Fruit fly (Drosophila melanogaster) whole organism, embryonic: Measurements from ENCODE around the gene CG14868.

Experiments
- CG1233 ChIP-seq: fragments of 200-800 bp; sonication (Bioruptor generic); optimal IDR thresholded peaks from 4 replicates; lab custom pipeline; 2018; ENCODE audit warnings: missing biosample characterization, mild to moderate bottlenecking, missing genetic modification characterization
- CG12744 ChIP-seq: fragments of 200-800 bp; sonication (Bioruptor generic); optimal IDR thresholded peaks from 2 replicates; lab custom pipeline; 2016; ENCODE audit warnings: missing biosample characterization, missing genetic modification characterization
- CG13424 ChIP-seq: fragments of 200-800 bp; sonication (Bioruptor generic); optimal IDR thresholded peaks from 2 replicates; lab custom pipeline; 2019; ENCODE audit warnings: missing biosample characterization, mild to moderate bottlenecking, missing genetic modification characterization, moderate library complexity
- CG15269 ChIP-seq: fragments of 200-800 bp; sonication (Bioruptor generic); optimal IDR thresholded peaks from 2 replicates; lab custom pipeline; 2018; ENCODE audit warnings: missing biosample characterization, mild to moderate bottlenecking, missing genetic modification characterization, moderate library complexity
- CG15696 ChIP-seq: fragments of 200-800 bp; sonication (Bioruptor generic); optimal IDR thresholded peaks from 2 replicates; lab custom pipeline; 2019; ENCODE audit warnings: missing biosample characterization, mild to moderate bottlenecking, missing genetic modification characterization, moderate library complexity
- CG16779 ChIP-seq: fragments of 200-800 bp; sonication (Bioruptor generic); IDR thresholded peaks from 2 replicates; pipeline ENCODE4 v1.3.6; 2022; ENCODE audit warnings: missing biosample characterization, missing genetic modification characterization
- CG17568 ChIP-seq: fragments of 200-800 bp; sonication (Bioruptor generic); optimal IDR thresholded peaks from 2 replicates; lab custom pipeline; 2018; ENCODE audit warnings: missing biosample characterization, mild to moderate bottlenecking, missing genetic modification characterization, moderate library complexity
- CG17802 ChIP-seq: fragments of 200-800 bp; sonication (Bioruptor generic); optimal IDR thresholded peaks from 2 replicates; lab custom pipeline; 2018; ENCODE audit warnings: missing biosample characterization, mild to moderate bottlenecking, missing genetic modification characterization, moderate library complexity
- CG32772 ChIP-seq: fragments of 200-800 bp; sonication (Bioruptor generic); IDR thresholded peaks from 2 replicates; pipeline ENCODE4 v1.3.6; 2022; ENCODE audit warnings: missing biosample characterization, missing genetic modification characterization
- CG3281 ChIP-seq: fragments of 200-800 bp; sonication (Bioruptor generic); optimal IDR thresholded peaks from 3 replicates; lab custom pipeline; 2017; ENCODE audit warnings: missing biosample characterization, mild to moderate bottlenecking, missing genetic modification characterization
- CG7372 ChIP-seq: fragments of 200-800 bp; sonication (Bioruptor generic); IDR thresholded peaks from 2 replicates; pipeline ENCODE4 v1.3.6; 2022; ENCODE audit warnings: missing biosample characterization, missing genetic modification characterization
- CG8388 ChIP-seq: fragments of 200-800 bp; sonication (Bioruptor generic); optimal IDR thresholded peaks from 2 replicates; lab custom pipeline; 2019; ENCODE audit warnings: missing biosample characterization, mild to moderate bottlenecking, missing genetic modification characterization, moderate library complexity
- D ChIP-seq, 2 experiments: fragments of 200-800 bp in 1 of 2; fragments of >200 bp in 1 of 2; sonication (Bioruptor generic) in 1 of 2; optimal IDR thresholded peaks; 2 replicates in 1 of 2; 3 replicates in 1 of 2; lab custom pipeline; 2017; ENCODE audit warnings: mild to moderate bottlenecking in 1 of 2, missing biosample characterization in 1 of 2, missing genetic modification characterization in 1 of 2, missing genetic modification reagents in 1 of 2
- Dbx ChIP-seq: fragments of 200-800 bp; sonication (Bioruptor generic); IDR thresholded peaks from 3 replicates; pipeline ENCODE4 v1.3.6; 2022; ENCODE audit warnings: missing biosample characterization, missing genetic modification characterization
- Doc3 ChIP-seq: fragments of 200-800 bp; sonication (Bioruptor generic); IDR thresholded peaks from 3 replicates; pipeline ENCODE4 v1.3.6; 2022; ENCODE audit warnings: missing biosample characterization, missing genetic modification characterization; ENCODE audit not compliant: partially characterized antibody
- E2f2 ChIP-seq: fragments of 200-800 bp; sonication (Bioruptor generic); IDR thresholded peaks from 2 replicates; pipeline ENCODE4 v1.3.6; 2022; ENCODE audit warnings: missing biosample characterization, missing genetic modification characterization
- Fer2 ChIP-seq: fragments of 200-800 bp; sonication (Bioruptor generic); optimal IDR thresholded peaks from 2 replicates; lab custom pipeline; 2018; ENCODE audit warnings: missing biosample characterization, mild to moderate bottlenecking, missing genetic modification characterization, moderate library complexity
- GATAe ChIP-seq: fragments of 200-800 bp; sonication (Bioruptor generic); conservative IDR thresholded peaks from 2 replicates; pipeline ENCODE4 v1.3.6; 2022; ENCODE audit warnings: missing biosample characterization, missing genetic modification characterization
- H15 ChIP-seq: fragments of 200-800 bp; sonication (Bioruptor generic); IDR thresholded peaks from 3 replicates; pipeline ENCODE4 v1.3.6; 2022; ENCODE audit warnings: missing biosample characterization, missing genetic modification characterization
- HHEX ChIP-seq: fragments of 200-800 bp; sonication (Bioruptor generic); optimal IDR thresholded peaks from 3 replicates; lab custom pipeline; 2017; ENCODE audit warnings: missing biosample characterization, mild to moderate bottlenecking, missing genetic modification characterization, missing genetic modification reagents
- HLH54F ChIP-seq: fragments of 200-800 bp; sonication (Bioruptor generic); optimal IDR thresholded peaks from 3 replicates; lab custom pipeline; 2016; ENCODE audit warnings: missing biosample characterization, missing genetic modification characterization
- Hmx ChIP-seq: fragments of 200-800 bp; sonication (Bioruptor generic); optimal IDR thresholded peaks from 2 replicates; lab custom pipeline; 2016; ENCODE audit warnings: missing biosample characterization, missing genetic modification characterization
- Lhr ChIP-seq: fragments of 200-800 bp; sonication (Bioruptor generic); optimal IDR thresholded peaks from 3 replicates; lab custom pipeline; 2017; ENCODE audit warnings: mild to moderate bottlenecking, missing biosample characterization, missing genetic modification reagents, missing genetic modification characterization
- Lpt ChIP-seq: fragments of >200 bp; optimal IDR thresholded peaks from 2 replicates; lab custom pipeline; 2018; ENCODE audit warnings: missing biosample characterization, missing genetic modification characterization
- NfI ChIP-seq: fragments of 200-800 bp; sonication (Bioruptor generic); optimal IDR thresholded peaks from 3 replicates; lab custom pipeline; 2018; ENCODE audit warnings: missing biosample characterization, mild to moderate bottlenecking, missing genetic modification characterization, moderate library complexity
- Optix ChIP-seq: fragments of 200-800 bp; sonication (Bioruptor generic); IDR thresholded peaks from 3 replicates; pipeline ENCODE4 v1.3.6; 2022; ENCODE audit warnings: missing biosample characterization, missing genetic modification characterization
- Rfx ChIP-seq: fragments of 200-800 bp; sonication (Bioruptor generic); IDR thresholded peaks from 2 replicates; pipeline ENCODE4 v1.3.6; 2022; ENCODE audit warnings: missing biosample characterization, missing genetic modification characterization
- Rx ChIP-seq: fragments of 200-800 bp; sonication (Bioruptor generic); IDR thresholded peaks from 2 replicates; pipeline ENCODE4 v1.3.6; 2022; ENCODE audit warnings: missing biosample characterization, missing genetic modification characterization
- Sin3A ChIP-seq: fragments of >200 bp; optimal IDR thresholded peaks from 2 replicates; lab custom pipeline; 2018
- Six4 ChIP-seq: fragments of 200-800 bp; sonication (Bioruptor generic); optimal IDR thresholded peaks from 2 replicates; lab custom pipeline; 2016; ENCODE audit warnings: missing biosample characterization, missing genetic modification characterization
- Sry-β ChIP-seq: fragments of 200-800 bp; sonication (Bioruptor generic); optimal IDR thresholded peaks from 2 replicates; lab custom pipeline; 2018; ENCODE audit warnings: missing biosample characterization, mild to moderate bottlenecking, missing genetic modification characterization, moderate library complexity
- Tbp ChIP-seq: fragments of >200 bp; optimal IDR thresholded peaks from 2 replicates; lab custom pipeline; 2018; ENCODE audit warnings: missing biosample characterization, missing genetic modification characterization
- ara ChIP-seq: fragments of 200-800 bp; sonication (Bioruptor generic); IDR thresholded peaks from 2 replicates; pipeline ENCODE4 v1.3.6; 2022; ENCODE audit warnings: missing biosample characterization, missing genetic modification characterization
- cad ChIP-seq: fragments of >200 bp; optimal IDR thresholded peaks from 2 replicates; lab custom pipeline; 2017; ENCODE audit warnings: missing biosample characterization, missing genetic modification characterization
- caup ChIP-seq: fragments of 200-800 bp; sonication (Bioruptor generic); optimal IDR thresholded peaks from 3 replicates; lab custom pipeline; 2017; ENCODE audit warnings: missing biosample characterization, mild to moderate bottlenecking, missing genetic modification characterization, moderate library complexity; ENCODE audit not compliant: severe bottlenecking
- chif ChIP-seq, 2 experiments: fragments of 200-800 bp; sonication (Bioruptor generic); optimal IDR thresholded peaks; 3 replicates each; lab custom pipeline; 2016; ENCODE audit warnings: missing biosample characterization in 2 of 2, missing genetic modification characterization in 2 of 2
- fd96Cb ChIP-seq: fragments of 200-800 bp; sonication (Bioruptor generic); optimal IDR thresholded peaks from 2 replicates; lab custom pipeline; 2018; ENCODE audit warnings: missing biosample characterization, mild to moderate bottlenecking, missing genetic modification characterization, moderate library complexity
- gcm2 ChIP-seq: fragments of 200-800 bp; sonication (Bioruptor generic); optimal IDR thresholded peaks from 2 replicates; lab custom pipeline; 2016; ENCODE audit warnings: missing biosample characterization, missing genetic modification characterization
- gsb ChIP-seq: fragments of 200-800 bp; sonication (Bioruptor generic); IDR thresholded peaks from 2 replicates; pipeline ENCODE4 v1.3.6; 2022; ENCODE audit warnings: missing biosample characterization, missing genetic modification characterization
- hth ChIP-seq: fragments of >200 bp; optimal IDR thresholded peaks from 2 replicates; lab custom pipeline; 2017; ENCODE audit warnings: inconsistent platforms
- jing ChIP-seq: fragments of 200-800 bp; sonication (Bioruptor generic); optimal IDR thresholded peaks from 2 replicates; lab custom pipeline; 2018; ENCODE audit warnings: missing biosample characterization, mild to moderate bottlenecking, missing genetic modification characterization
- nerfin-1 ChIP-seq: fragments of 200-800 bp; sonication (Bioruptor generic); optimal IDR thresholded peaks from 3 replicates; lab custom pipeline; 2019; ENCODE audit warnings: missing biosample characterization, mild to moderate bottlenecking, missing genetic modification characterization, moderate library complexity
- otp ChIP-seq: fragments of 200-800 bp; sonication (Bioruptor generic); IDR thresholded peaks from 3 replicates; pipeline ENCODE4, ENCODE4 v1.3.6; 2022; ENCODE audit warnings: missing biosample characterization, missing genetic modification characterization
- phol ChIP-seq: fragments of 200-800 bp; sonication (Bioruptor generic); optimal IDR thresholded peaks from 3 replicates; lab custom pipeline; 2018; ENCODE audit warnings: missing biosample characterization, mild to moderate bottlenecking, missing genetic modification characterization, moderate library complexity
- prd ChIP-seq, 3 experiments: fragments of >200 bp in 2 of 3; fragments of 200-800 bp in 1 of 3; sonication (Bioruptor generic) in 1 of 3; optimal IDR thresholded peaks in 2 of 3; IDR thresholded peaks in 1 of 3; 2 replicates in 2 of 3; 3 replicates in 1 of 3; pipeline versions ENCODE4 v1.3.6 to Lab custom; 2017 to 2022; ENCODE audit warnings: missing biosample characterization in 1 of 3, missing genetic modification characterization in 1 of 3
- rib ChIP-seq: fragments of 200-800 bp; sonication (Bioruptor generic); IDR thresholded peaks from 2 replicates; pipeline ENCODE4 v1.3.6; 2022; ENCODE audit warnings: missing biosample characterization, missing genetic modification characterization
- sc ChIP-seq, 3 experiments: fragments of >200 bp in 2 of 3; fragments of 200-800 bp in 1 of 3; sonication (Bioruptor generic) in 1 of 3; optimal IDR thresholded peaks; 2 replicates in 2 of 3; 3 replicates in 1 of 3; lab custom pipeline; 2017; ENCODE audit warnings: mild to moderate bottlenecking in 1 of 3, missing biosample characterization in 1 of 3, missing genetic modification characterization in 1 of 3, missing genetic modification reagents in 1 of 3
- zfh1 ChIP-seq: fragments of 200-800 bp; sonication (Bioruptor generic); IDR thresholded peaks from 3 replicates; pipeline ENCODE4 v1.3.6; 2022; ENCODE audit warnings: missing biosample characterization, missing genetic modification characterization

CG14868 gene

dm6 chr3R:15319912-15320746 is 49.6 kb downstream of the CG14868 start, which contains the start of the genes CG6276 and CG44040 (continued):
- TF ChIP-seq fd96Cb (tag; lab: Kevin White, UChicago) = no peak
- TF ChIP-seq CG15696 (tag; lab: Kevin White, UChicago) = peak; percentile 16
- no peak for TF ChIP-seq CG16779 (GFP tag; lab: Robert Waterston, UW)
- no peak for TF ChIP-seq sc (optimal IDR thresholded peaks at IDR 0.05; lab: Kevin White, UChicago)
- TF ChIP-seq sc (GFP tag; optimal IDR thresholded peaks at IDR 0.05; lab: Kevin White, UChicago) = no peak
- peak; percentile 70 for TF ChIP-seq CG3281 (GFP tag; lab: Kevin White, UChicago)
- peak in 1 of 2 experiments; percentile 25 for TF ChIP-seq chif (GFP tag; optimal IDR thresholded peaks at IDR 0.05; lab: Kevin White, UChicago)
- TF ChIP-seq CG8388 (GFP tag; lab: Kevin White, UChicago) = peak; percentile 32
- TF ChIP-seq Sry-β (GFP tag; lab: Kevin White, UChicago) = no peak
- TF ChIP-seq prd (optimal IDR thresholded peaks at IDR 0.05; lab: Kevin White, UChicago) = no peak
- peak; percentile 32; the same call in 1 of the 3 replicates for TF ChIP-seq prd (GFP tag; IDR thresholded peaks at IDR 0.05; lab: Robert Waterston, UW)
- TF ChIP-seq cad (GFP tag; lab: Kevin White, UChicago) = no peak
- TF ChIP-seq HLH54F (GFP tag; lab: Kevin White, UChicago) = peak; percentile 21
- TF ChIP-seq Six4 (GFP tag; lab: Kevin White, UChicago) = no peak
- TF ChIP-seq CG17568 (GFP tag; lab: Kevin White, UChicago) = no peak
- peak; percentile 35 for TF ChIP-seq CG15269 (tag; lab: Kevin White, UChicago)
- no peak for TF ChIP-seq Lhr
- TF ChIP-seq GATAe (GFP tag; lab: Robert Waterston, UW) = no peak
- peak; percentile 24 for TF ChIP-seq Fer2 (tag; lab: Kevin White, UChicago)
- TF ChIP-seq E2f2 (GFP tag; lab: Robert Waterston, UW) = no peak
- no peak for TF ChIP-seq rib (GFP tag; lab: Robert Waterston, UW)
- no peak for TF ChIP-seq CG17802
- peak; percentile 60 for TF ChIP-seq caup (GFP tag; lab: Kevin White, UChicago)
- TF ChIP-seq jing (GFP tag; lab: Kevin White, UChicago) = no peak
- TF ChIP-seq Sin3A (lab: Kevin White, UChicago) = peak; percentile 8
- TF ChIP-seq Optix = 0 out of 3 replicates have a peak, but pooled peaks have one; percentile 27
- TF ChIP-seq zfh1 (GFP tag; lab: Robert Waterston, UW) = no peak
- no peak for TF ChIP-seq D (optimal IDR thresholded peaks at IDR 0.05; lab: Kevin White, UChicago)
- TF ChIP-seq D (GFP tag; optimal IDR thresholded peaks at IDR 0.05; lab: Kevin White, UChicago) = peak; percentile 12
- peak; percentile 40; the same call in 1 of the 3 replicates for TF ChIP-seq Dbx (GFP tag; lab: Robert Waterston, UW)
- TF ChIP-seq Rx (GFP tag; lab: Robert Waterston, UW) = no peak
- TF ChIP-seq CG12744 (GFP tag; lab: Kevin White, UChicago) = peak; percentile 34
- TF ChIP-seq hth (lab: Kevin White, UChicago) = no peak
- no peak for TF ChIP-seq nerfin-1 (tag; lab: Kevin White, UChicago)
- no peak for TF ChIP-seq gcm2
- peak; percentile 49 for TF ChIP-seq HHEX (GFP tag; lab: Kevin White, UChicago)
- TF ChIP-seq Lpt = no peak
- TF ChIP-seq Doc3 = no peak
- no peak for TF ChIP-seq Hmx
- TF ChIP-seq phol = peak; percentile 42
- TF ChIP-seq CG1233 (GFP tag; lab: Kevin White, UChicago) = peak; percentile 41
- 0 out of 3 replicates have a peak, but pooled peaks have one; percentile 23 for TF ChIP-seq otp (GFP tag; lab: Robert Waterston, UW)
- TF ChIP-seq gsb (GFP tag; lab: Robert Waterston, UW) = no peak
- 0 out of 2 replicates have a peak, but pooled peaks have one; percentile 4 for TF ChIP-seq ara (GFP tag; lab: Robert Waterston, UW)
- peak; percentile 65 for TF ChIP-seq Rfx (GFP tag; lab: Robert Waterston, UW)
- TF ChIP-seq Tbp (GFP tag; lab: Kevin White, UChicago) = no peak
- peak; percentile 44 for TF ChIP-seq NfI
- TF ChIP-seq CG32772 (GFP tag; lab: Robert Waterston, UW) = peak; percentile 24; the same call in 1 of the 2 replicates
- 0 out of 3 replicates have a peak, but pooled peaks have one; percentile 41 for TF ChIP-seq H15 (GFP tag; lab: Robert Waterston, UW)
- peak; percentile 55 for TF ChIP-seq CG13424 (tag; lab: Kevin White, UChicago)
- no peak for TF ChIP-seq CG7372 (GFP tag; lab: Robert Waterston, UW)
